Worm (Caenorhabditis elegans) whole organism, L1 larva: ENCODE measurements around the gene rpb-8.

ENCODE experiments used
- F16B12.6 ChIP-seq: fragments of 150-350 bp; optimal IDR thresholded peaks from 2 replicates; lab custom pipeline; 2014; ENCODE audit warnings: missing biosample characterization, missing genetic modification characterization
- alr-1 ChIP-seq: fragments of 200-800 bp; sonication (Bioruptor generic); optimal IDR thresholded peaks from 2 replicates; lab custom pipeline; 2018; ENCODE audit warnings: borderline replicate concordance, mild to moderate bottlenecking, missing genetic modification characterization, missing compliant biosample characterization
- ceh-63 ChIP-seq: fragments of 200-800 bp; sonication (Bioruptor generic); optimal IDR thresholded peaks from 2 replicates; lab custom pipeline; 2018; ENCODE audit warnings: mild to moderate bottlenecking, missing genetic modification characterization, missing compliant biosample characterization
- ceh-8 ChIP-seq: fragments of 200-800 bp; sonication (Bioruptor generic); optimal IDR thresholded peaks from 2 replicates; lab custom pipeline; 2018; ENCODE audit warnings: mild to moderate bottlenecking, missing genetic modification characterization, moderate library complexity, missing compliant biosample characterization
- ceh-90 ChIP-seq: sonication (generic microtip); optimal IDR thresholded peaks from 2 replicates; lab custom pipeline; 2016; ENCODE audit warnings: missing genetic modification characterization, missing compliant biosample characterization
- dpl-1 ChIP-seq, 3 experiments: fragments of 150-350 bp in 2 of 3; sonication (generic microtip) in 1 of 3; optimal IDR thresholded peaks; 2 replicates each; lab custom pipeline; 2014 to 2017; ENCODE audit warnings: missing biosample characterization in 3 of 3, missing genetic modification characterization in 3 of 3, missing genetic modification reagents in 3 of 3
- dsc-1 ChIP-seq: sonication (generic microtip); optimal IDR thresholded peaks from 2 replicates; lab custom pipeline; 2016; ENCODE audit warnings: mild to moderate bottlenecking, missing genetic modification characterization, missing compliant biosample characterization
- efl-1 ChIP-seq, 4 experiments: fragments of 150-350 bp; optimal IDR thresholded peaks in 3 of 4; peaks in 1 of 4; 1 replicate in 1 of 4; 2 replicates in 3 of 4; lab custom pipeline; 2014; ENCODE audit warnings: missing biosample characterization in 2 of 4, missing genetic modification characterization in 2 of 4, missing genetic modification reagents in 2 of 4
- efl-3 ChIP-seq: fragments of 200-800 bp; sonication (Bioruptor generic); optimal IDR thresholded peaks from 2 replicates; lab custom pipeline; 2018; ENCODE audit warnings: mild to moderate bottlenecking, missing genetic modification characterization, missing compliant biosample characterization
- elt-2 ChIP-seq: sonication (generic microtip); optimal IDR thresholded peaks from 2 replicates; lab custom pipeline; 2016; ENCODE audit warnings: missing genetic modification characterization, mild to moderate bottlenecking, inconsistent platforms, missing compliant biosample characterization, missing genetic modification reagents
- elt-3 ChIP-seq, 6 experiments: fragments of 150-350 bp in 1 of 6; sonication (generic microtip); optimal IDR thresholded peaks; 2 replicates each; lab custom pipeline; 2017 to 2018; ENCODE audit warnings: missing biosample characterization in 6 of 6, missing genetic modification characterization in 6 of 6, inconsistent platforms in 1 of 6
- fkh-10 ChIP-seq: sonication (generic microtip); optimal IDR thresholded peaks from 2 replicates; lab custom pipeline; 2017; ENCODE audit warnings: missing biosample characterization, missing genetic modification reagents, missing genetic modification characterization
- fkh-4 ChIP-seq: sonication (generic microtip); optimal IDR thresholded peaks from 2 replicates; lab custom pipeline; 2016; ENCODE audit warnings: missing compliant biosample characterization, missing genetic modification characterization, borderline replicate concordance
- fkh-8 ChIP-seq: sonication (generic microtip); optimal IDR thresholded peaks from 2 replicates; lab custom pipeline; 2016; ENCODE audit warnings: mild to moderate bottlenecking, missing genetic modification characterization, missing compliant biosample characterization
- fos-1 ChIP-seq: fragments of 150-350 bp; optimal IDR thresholded peaks from 2 replicates; lab custom pipeline; 2014; ENCODE audit warnings: missing biosample characterization, missing genetic modification characterization
- hlh-17 ChIP-seq: fragments of 200-800 bp; sonication (Bioruptor generic); optimal IDR thresholded peaks from 2 replicates; lab custom pipeline; 2018; ENCODE audit warnings: missing genetic modification characterization, mild to moderate bottlenecking, missing compliant biosample characterization, moderate library complexity, borderline replicate concordance
- hlh-4 ChIP-seq: sonication (generic microtip); optimal IDR thresholded peaks from 2 replicates; lab custom pipeline; 2016; ENCODE audit warnings: mild to moderate bottlenecking, missing genetic modification characterization, missing compliant biosample characterization
- irx-1 ChIP-seq: sonication (generic microtip); optimal IDR thresholded peaks from 2 replicates; lab custom pipeline; 2016; ENCODE audit warnings: missing genetic modification characterization, missing compliant biosample characterization
- isw-1 ChIP-seq: fragments of 200-800 bp; sonication (Bioruptor generic); IDR thresholded peaks from 2 replicates; pipeline ENCODE4 v1.3.6; 2022; ENCODE audit warnings: missing genetic modification characterization, missing compliant biosample characterization
- jun-1 ChIP-seq: fragments of 150-350 bp; optimal IDR thresholded peaks from 2 replicates; lab custom pipeline; 2014; ENCODE audit warnings: missing biosample characterization, missing genetic modification reagents, missing genetic modification characterization
- lin-13 ChIP-seq: fragments of 150-350 bp; optimal IDR thresholded peaks from 2 replicates; lab custom pipeline; 2014; ENCODE audit warnings: missing biosample characterization, missing genetic modification reagents, missing genetic modification characterization
- lin-39 ChIP-seq: fragments of 150-350 bp; optimal IDR thresholded peaks from 2 replicates; lab custom pipeline; 2014; ENCODE audit warnings: missing biosample characterization, missing genetic modification reagents, missing genetic modification characterization
- mab-9 ChIP-seq: fragments of 200-800 bp; sonication (Bioruptor generic); IDR thresholded peaks from 2 replicates; pipeline ENCODE4 v1.3.6; 2022; ENCODE audit warnings: missing genetic modification reagents, missing genetic modification characterization, missing compliant biosample characterization
- nhr-11 ChIP-seq: fragments of 150-350 bp; optimal IDR thresholded peaks from 2 replicates; lab custom pipeline; 2014; ENCODE audit warnings: missing biosample characterization, missing genetic modification characterization
- nhr-19 ChIP-seq: fragments of 200-800 bp; sonication (Bioruptor generic); conservative IDR thresholded peaks from 2 replicates; pipeline ENCODE4 v1.3.6; 2022; ENCODE audit warnings: missing genetic modification characterization, missing compliant biosample characterization
- nhr-28 ChIP-seq: fragments of 150-350 bp; optimal IDR thresholded peaks from 2 replicates; lab custom pipeline; 2014; ENCODE audit warnings: missing biosample characterization, missing genetic modification characterization
- nhr-71 ChIP-seq: sonication (generic microtip); optimal IDR thresholded peaks from 2 replicates; lab custom pipeline; 2016; ENCODE audit warnings: mild to moderate bottlenecking, missing genetic modification characterization, moderate library complexity, missing compliant biosample characterization
- nhr-76 ChIP-seq: sonication (generic microtip); optimal IDR thresholded peaks from 2 replicates; lab custom pipeline; 2017; ENCODE audit warnings: missing biosample characterization, missing genetic modification characterization
- nhr-77 ChIP-seq: fragments of 150-350 bp; optimal IDR thresholded peaks from 2 replicates; lab custom pipeline; 2014; ENCODE audit warnings: missing biosample characterization, missing genetic modification characterization
- nhr-84 ChIP-seq: sonication (generic microtip); optimal IDR thresholded peaks from 2 replicates; lab custom pipeline; 2017; ENCODE audit warnings: missing biosample characterization, missing genetic modification characterization
- nhr-90 ChIP-seq: sonication (generic microtip); optimal IDR thresholded peaks from 2 replicates; lab custom pipeline; 2016; ENCODE audit warnings: mild to moderate bottlenecking, missing genetic modification characterization, missing compliant biosample characterization; ENCODE audit not compliant: poor library complexity
- skn-1 ChIP-seq: fragments of 150-350 bp; optimal IDR thresholded peaks from 2 replicates; lab custom pipeline; 2014; ENCODE audit warnings: missing biosample characterization, missing genetic modification characterization
- sox-4 ChIP-seq: sonication (generic microtip); optimal IDR thresholded peaks from 2 replicates; lab custom pipeline; 2016; ENCODE audit warnings: missing genetic modification characterization, missing compliant biosample characterization
- sptf-1 ChIP-seq: fragments of 150-350 bp; optimal IDR thresholded peaks from 2 replicates; lab custom pipeline; 2014; ENCODE audit warnings: missing biosample characterization, missing genetic modification characterization
- sup-37 ChIP-seq: fragments of 200-800 bp; sonication (Bioruptor generic); optimal IDR thresholded peaks from 2 replicates; lab custom pipeline; 2018; ENCODE audit warnings: mild to moderate bottlenecking, missing genetic modification characterization, missing compliant biosample characterization
- swsn-7 ChIP-seq: sonication (generic microtip); optimal IDR thresholded peaks from 2 replicates; lab custom pipeline; 2016; ENCODE audit warnings: missing genetic modification characterization, missing compliant biosample characterization
- tlp-1 ChIP-seq: fragments of 150-350 bp; optimal IDR thresholded peaks from 2 replicates; lab custom pipeline; 2014; ENCODE audit warnings: missing biosample characterization, missing genetic modification characterization
- unc-62 ChIP-seq: fragments of 150-350 bp; optimal IDR thresholded peaks from 2 replicates; lab custom pipeline; 2014; ENCODE audit warnings: missing biosample characterization, missing genetic modification reagents, missing genetic modification characterization
- unc-86 ChIP-seq: sonication (generic microtip); optimal IDR thresholded peaks from 2 replicates; lab custom pipeline; 2016; ENCODE audit warnings: missing genetic modification characterization, missing compliant biosample characterization
- xbp-1 ChIP-seq: sonication (generic microtip); optimal IDR thresholded peaks from 2 replicates; lab custom pipeline; 2016; ENCODE audit warnings: missing genetic modification characterization, missing compliant biosample characterization
- zag-1 ChIP-seq: fragments of 150-350 bp; optimal IDR thresholded peaks from 2 replicates; lab custom pipeline; 2014; ENCODE audit warnings: missing biosample characterization, missing genetic modification characterization
- zip-4 ChIP-seq: fragments of 200-800 bp; sonication (Bioruptor generic); optimal IDR thresholded peaks from 2 replicates; lab custom pipeline; 2018; ENCODE audit warnings: mild to moderate bottlenecking, missing genetic modification characterization, moderate library complexity, missing compliant biosample characterization
- ztf-4 ChIP-seq: fragments of 150-350 bp; optimal IDR thresholded peaks from 2 replicates; lab custom pipeline; 2014; ENCODE audit warnings: missing biosample characterization, missing genetic modification characterization

Gene rpb-8

ce11 chrIII:4912317-4912716 is 5.5 kb downstream of the rpb-8 start, which contains the start of the genes F26F4.9 and cee-1 (continued):
- TF ChIP-seq nhr-11 (tag; lab: Kevin White, UChicago) (no peak), ceh-90 (tag; lab: Kevin White, UChicago) (peak; percentile 90), ceh-63 (GFP tag; lab: Kevin White, UChicago) (no peak), jun-1 (tag; lab: Kevin White, UChicago) (no peak), F16B12.6 (tag; lab: Kevin White, UChicago) (peak; percentile 40), dpl-1 (GFP tag; optimal IDR thresholded peaks at IDR 0.05; lab: Kevin White, UChicago) (peak; percentile 61 to 76 (median 68)), efl-3 (GFP tag; lab: Kevin White, UChicago) (no peak), zag-1 (tag; lab: Kevin White, UChicago) (no peak), irx-1 (peak; percentile 86), nhr-19 (GFP tag; lab: Robert Waterston, UW) (peak; percentile 66), nhr-71 (tag; lab: Kevin White, UChicago) (peak; percentile 84), nhr-90 (tag; lab: Kevin White, UChicago) (peak; percentile 84), skn-1 (tag; lab: Kevin White, UChicago) (peak; percentile 22), hlh-17 (GFP tag; lab: Kevin White, UChicago) (no peak), nhr-76 (no peak), sox-4 (peak; percentile 87), xbp-1 (tag; lab: Kevin White, UChicago) (peak; percentile 78), mab-9 (GFP tag; lab: Robert Waterston, UW) (no peak; the same call in 1 of the 2 replicates), nhr-28 (no peak), nhr-84 (tag; lab: Kevin White, UChicago) (no peak), lin-39 (tag; lab: Kevin White, UChicago) (no peak), efl-1 (optimal IDR thresholded peaks at IDR 0.05; lab: Kevin White, UChicago) (peak; percentile 63 to 79), efl-1 (GFP tag; optimal IDR thresholded peaks at IDR 0.05 in 1 of 2; lab: Kevin White, UChicago) (peak; percentile 78 to 96), unc-86 (tag; lab: Kevin White, UChicago) (peak; percentile 32), zip-4 (GFP tag; lab: Kevin White, UChicago) (peak; percentile 8), hlh-4 (tag; lab: Kevin White, UChicago) (peak; percentile 22), fkh-8 (peak; percentile 70), unc-62 (GFP tag; lab: Kevin White, UChicago) (no peak), ztf-4 (no peak), sptf-1 (tag; lab: Kevin White, UChicago) (no peak), sup-37 (GFP tag; lab: Kevin White, UChicago) (no peak), alr-1 (tag; lab: Kevin White, UChicago) (no peak), nhr-77 (tag; lab: Kevin White, UChicago) (no peak), fkh-4 (tag; lab: Kevin White, UChicago) (peak; percentile 91), isw-1 (GFP tag; lab: Robert Waterston, UW) (peak; percentile 35), fos-1 (tag; lab: Kevin White, UChicago) (no peak), lin-13 (GFP tag; lab: Kevin White, UChicago) (peak; percentile 21), dsc-1 (tag; lab: Kevin White, UChicago) (peak; percentile 84), tlp-1 (tag; lab: Kevin White, UChicago) (no peak), elt-2 (tag; lab: Kevin White, UChicago) (peak; percentile 44), elt-3 (tag; optimal IDR thresholded peaks at IDR 0.05; lab: Kevin White, UChicago) (peak in 1 of 6 experiments; percentile 14)
- TF ChIP-seq, all 84 proteins: peak for 41

ce11 chrIII:4910956-4911355 is 6.9 kb downstream of the rpb-8 start, which contains the start of gene F26F4.2:
F26F4.2 (plus strand) TSS chrIII:4911256.
- TF ChIP-seq swsn-7 (tag; lab: Kevin White, UChicago), result no peak
- no peak for TF ChIP-seq ceh-8 (GFP tag; lab: Kevin White, UChicago)
- TF ChIP-seq fkh-10 (GFP tag; lab: Kevin White, UChicago), result no peak
- TF ChIP-seq xbp-1 (tag; lab: Kevin White, UChicago), result no peak
- TF ChIP-seq, all 84 proteins: peak for 0
